Fruit fly (Drosophila melanogaster): ENCODE data around the gene cv-d.
A peak's percentile ranks its signal among the peaks of the same experiment; 100 is the strongest.

Gene cv-d

dm6 chr3R:15803502-15804461, 49.6 kb downstream of the cv-d start, which contains the start of gene alpha-Man-IIb (continued):
- TF ChIP-seq CG1621 (tag; optimal IDR thresholded peaks at IDR 0.05) (peak; percentile 26), Eip78C (GFP tag) (peak; percentile 74), Sox102F (GFP tag; optimal IDR thresholded peaks at IDR 0.05) (no peak), Hr39 (GFP tag; optimal IDR thresholded peaks at IDR 0.05) (no peak), CG31627 (GFP tag; optimal IDR thresholded peaks at IDR 0.05) (peak; percentile 22), CG6792 (GFP tag; optimal IDR thresholded peaks at IDR 0.05) (no peak), cyc (GFP tag; optimal IDR thresholded peaks at IDR 0.05) (peak; percentile 12), achi (GFP tag; optimal IDR thresholded peaks at IDR 0.05) (no peak), CG8319 (GFP tag; optimal IDR thresholded peaks at IDR 0.05) (no peak), CG15336 (GFP tag; IDR thresholded peaks at IDR 0.05) (no peak), spab (GFP tag; optimal IDR thresholded peaks at IDR 0.05) (no peak), topi (GFP tag; optimal IDR thresholded peaks at IDR 0.05) (no peak), net (GFP tag; optimal IDR thresholded peaks at IDR 0.05) (no peak), Gug (GFP tag; IDR thresholded peaks at IDR 0.05) (no peak), CG8632 (GFP tag; optimal IDR thresholded peaks at IDR 0.05) (no peak), svp (GFP tag) (peak; percentile 70), Hr38 (GFP tag; optimal IDR thresholded peaks at IDR 0.05) (no peak), dac (GFP tag; optimal IDR thresholded peaks at IDR 0.05) (no peak), CG6854 (GFP tag; optimal IDR thresholded peaks at IDR 0.05) (peak; percentile 52), Sox15 (GFP tag; optimal IDR thresholded peaks at IDR 0.05) (no peak), eg (GFP tag; IDR thresholded peaks at IDR 0.05) (no peak), CG8119 (GFP tag; IDR thresholded peaks at IDR 0.05) (no peak), CG6808 (GFP tag; optimal IDR thresholded peaks at IDR 0.05) (no peak), Met (GFP tag; optimal IDR thresholded peaks at IDR 0.05) (no peak), Ets21C (GFP tag; optimal IDR thresholded peaks at IDR 0.05) (no peak), pdm3 (GFP tag; optimal IDR thresholded peaks at IDR 0.05) (no peak), Ets96B (tag; optimal IDR thresholded peaks at IDR 0.05) (no peak), fkh (GFP tag; optimal IDR thresholded peaks at IDR 0.05) (peak; percentile 98)

- TF ChIP-seq Lpt (GFP tag; optimal IDR thresholded peaks at IDR 0.05) (no peak), Eip78C (GFP tag) (peak; percentile 10)
Measured at dm6 chr3R:15802006-15802405, 51.4 kb downstream of the cv-d start, which contains the start of gene CG9593. Gene CG9593 (plus strand): TSS chr3R:15802275.
